Worm (Caenorhabditis elegans) whole organism, young adult: ENCODE results near the gene fbxc-26.

Experiments used
- B0261.1 ChIP-seq: sonication (generic microtip); optimal IDR thresholded peaks from 2 replicates; lab custom pipeline; 2016; ENCODE audit warnings: mild to moderate bottlenecking, missing genetic modification characterization, moderate library complexity, missing compliant biosample characterization
- F10E7.11 ChIP-seq: sonication (generic microtip); optimal IDR thresholded peaks from 2 replicates; lab custom pipeline; 2017; ENCODE audit warnings: mild to moderate bottlenecking, missing genetic modification characterization, moderate library complexity, missing compliant biosample characterization
- F23B12.7 ChIP-seq: sonication (generic microtip); optimal IDR thresholded peaks from 2 replicates; lab custom pipeline; 2017; ENCODE audit warnings: missing genetic modification characterization, mild to moderate bottlenecking, missing compliant biosample characterization, antibody characterized with exemption, moderate library complexity; ENCODE audit not compliant: insufficient read depth
- F39B2.1 ChIP-seq: fragments of 200-800 bp; sonication (Bioruptor generic); IDR thresholded peaks from 2 replicates; pipeline ENCODE4 v1.3.6; 2022; ENCODE audit warnings: missing genetic modification reagents, missing genetic modification characterization, missing compliant biosample characterization
- F49E8.2 ChIP-seq: sonication (generic microtip); optimal IDR thresholded peaks from 3 replicates; lab custom pipeline; 2017; ENCODE audit warnings: missing genetic modification characterization, mild to moderate bottlenecking, missing compliant biosample characterization, antibody characterized with exemption, moderate library complexity; ENCODE audit not compliant: insufficient read depth
- K11D2.4 ChIP-seq: fragments of 200-800 bp; sonication (Bioruptor generic); IDR thresholded peaks from 2 replicates; pipeline ENCODE4 v1.3.6; 2022; ENCODE audit warnings: missing genetic modification reagents, missing genetic modification characterization, missing compliant biosample characterization
- Y53G8AR.9 ChIP-seq: fragments of 200-800 bp; sonication (Bioruptor generic); conservative IDR thresholded peaks from 2 replicates; pipeline ENCODE4 v1.3.6; 2022; ENCODE audit warnings: missing genetic modification reagents, missing genetic modification characterization, missing compliant biosample characterization
- Y95B8A.8 ChIP-seq: fragments of 200-800 bp; sonication (Bioruptor generic); IDR thresholded peaks from 2 replicates; pipeline ENCODE4 v1.3.6; 2022; ENCODE audit warnings: missing genetic modification reagents, missing genetic modification characterization, missing compliant biosample characterization
- akir-1 ChIP-seq: fragments of 200-800 bp; sonication (Bioruptor generic); optimal IDR thresholded peaks from 2 replicates; lab custom pipeline; 2018; ENCODE audit warnings: mild to moderate bottlenecking, missing genetic modification characterization, moderate library complexity, missing compliant biosample characterization
- aptf-2 ChIP-seq: fragments of 200-800 bp; sonication (Bioruptor generic); conservative IDR thresholded peaks from 2 replicates; pipeline ENCODE4 v1.3.6; 2022; ENCODE audit warnings: missing genetic modification reagents, missing genetic modification characterization, missing compliant biosample characterization
- aptf-3 ChIP-seq: fragments of 200-800 bp; sonication (Bioruptor generic); IDR thresholded peaks from 2 replicates; pipeline ENCODE4 v1.3.6; 2022; ENCODE audit warnings: missing genetic modification characterization, missing compliant biosample characterization
- atf-7 ChIP-seq: sonication (generic microtip); optimal IDR thresholded peaks from 2 replicates; lab custom pipeline; 2017; ENCODE audit warnings: mild to moderate bottlenecking, missing genetic modification characterization, missing compliant biosample characterization
- attf-6 ChIP-seq: fragments of 200-800 bp; sonication (Bioruptor generic); IDR thresholded peaks from 2 replicates; pipeline ENCODE4 v1.3.6; 2022; ENCODE audit warnings: missing genetic modification reagents, missing genetic modification characterization, missing compliant biosample characterization
- cebp-2 ChIP-seq: fragments of 200-800 bp; sonication (Bioruptor generic); IDR thresholded peaks from 2 replicates; pipeline ENCODE4 v1.3.6; 2022; ENCODE audit warnings: missing genetic modification characterization, missing compliant biosample characterization
- ceh-100 ChIP-seq: fragments of 200-800 bp; sonication (Bioruptor generic); IDR thresholded peaks from 2 replicates; pipeline ENCODE4 v1.3.6; 2022; ENCODE audit warnings: missing genetic modification reagents, missing genetic modification characterization, missing compliant biosample characterization
- dpff-1 ChIP-seq: sonication (generic microtip); optimal IDR thresholded peaks from 2 replicates; lab custom pipeline; 2017; ENCODE audit warnings: mild to moderate bottlenecking, missing genetic modification characterization, missing compliant biosample characterization
- efl-1 ChIP-seq: fragments of 150-350 bp; optimal IDR thresholded peaks from 2 replicates; lab custom pipeline; 2014; ENCODE audit warnings: missing biosample characterization, missing genetic modification reagents, missing genetic modification characterization
- egl-18 ChIP-seq: fragments of 200-800 bp; sonication (Bioruptor generic); IDR thresholded peaks from 2 replicates; pipeline ENCODE4 v1.3.6; 2022; ENCODE audit warnings: missing genetic modification reagents, missing genetic modification characterization, missing compliant biosample characterization
- fkh-3 ChIP-seq: sonication (generic microtip); optimal IDR thresholded peaks from 2 replicates; lab custom pipeline; 2016; ENCODE audit warnings: mild to moderate bottlenecking, missing genetic modification characterization, missing compliant biosample characterization
- gei-17 ChIP-seq: fragments of 200-800 bp; sonication (Bioruptor generic); optimal IDR thresholded peaks from 2 replicates; lab custom pipeline; 2018; ENCODE audit warnings: mild to moderate bottlenecking, missing genetic modification characterization, missing compliant biosample characterization
- hlh-12 ChIP-seq: sonication (generic microtip); optimal IDR thresholded peaks from 2 replicates; lab custom pipeline; 2016; ENCODE audit warnings: missing genetic modification characterization, missing compliant biosample characterization
- hrde-1 ChIP-seq: sonication (generic microtip); optimal IDR thresholded peaks from 2 replicates; lab custom pipeline; 2016; ENCODE audit warnings: missing genetic modification characterization, mild to moderate bottlenecking, missing compliant biosample characterization, moderate library complexity, missing genotype, missing genetic modification reagents, borderline replicate concordance
- lir-1 ChIP-seq: fragments of 200-800 bp; sonication (Bioruptor generic); conservative IDR thresholded peaks from 2 replicates; pipeline ENCODE4 v1.3.6; 2022; ENCODE audit warnings: missing genetic modification reagents, missing genetic modification characterization, missing compliant biosample characterization
- madf-10 ChIP-seq: sonication (generic microtip); optimal IDR thresholded peaks from 2 replicates; lab custom pipeline; 2016; ENCODE audit warnings: mild to moderate bottlenecking, missing genetic modification characterization, missing compliant biosample characterization
- madf-3 ChIP-seq: fragments of 200-800 bp; sonication (Bioruptor generic); IDR thresholded peaks from 2 replicates; pipeline ENCODE4 v1.3.6; 2022; ENCODE audit warnings: missing genetic modification reagents, missing genetic modification characterization, missing compliant biosample characterization
- mxl-1 ChIP-seq: sonication (generic microtip); optimal IDR thresholded peaks from 2 replicates; lab custom pipeline; 2016; ENCODE audit warnings: missing genetic modification characterization, missing compliant biosample characterization
- nfya-2 ChIP-seq: fragments of 200-800 bp; sonication (Bioruptor generic); IDR thresholded peaks from 2 replicates; pipeline ENCODE4 v1.3.6; 2022; ENCODE audit warnings: missing genetic modification reagents, missing genetic modification characterization, missing compliant biosample characterization
- nhr-80 ChIP-seq: sonication (generic microtip); optimal IDR thresholded peaks from 2 replicates; lab custom pipeline; 2016; ENCODE audit warnings: missing genetic modification characterization, missing compliant biosample characterization
- rec-8 ChIP-seq, 2 experiments: sonication (generic microtip); optimal IDR thresholded peaks; 2 replicates each; lab custom pipeline; 2016; ENCODE audit warnings: mild to moderate bottlenecking in 2 of 2, missing genetic modification characterization in 2 of 2, missing genetic modification reagents in 2 of 2, missing genotype in 2 of 2, missing biosample characterization in 1 of 2, missing compliant biosample characterization in 1 of 2, moderate library complexity in 1 of 2
- snpc-1.1 ChIP-seq: sonication (generic microtip); optimal IDR thresholded peaks from 2 replicates; lab custom pipeline; 2017; ENCODE audit warnings: missing genetic modification characterization, mild to moderate bottlenecking, missing compliant biosample characterization, antibody characterized with exemption, moderate library complexity, missing genotype, missing genetic modification reagents; ENCODE audit not compliant: insufficient read depth
- snpc-3.4 ChIP-seq: sonication (generic microtip); optimal IDR thresholded peaks from 2 replicates; lab custom pipeline; 2017; ENCODE audit warnings: missing genetic modification characterization, mild to moderate bottlenecking, missing compliant biosample characterization, antibody characterized with exemption, moderate library complexity, missing genotype, missing genetic modification reagents
- ztf-26 ChIP-seq: sonication (generic microtip); optimal IDR thresholded peaks from 2 replicates; lab custom pipeline; 2017; ENCODE audit warnings: missing genetic modification characterization, missing compliant biosample characterization

fbxc-26 gene

DNA sequence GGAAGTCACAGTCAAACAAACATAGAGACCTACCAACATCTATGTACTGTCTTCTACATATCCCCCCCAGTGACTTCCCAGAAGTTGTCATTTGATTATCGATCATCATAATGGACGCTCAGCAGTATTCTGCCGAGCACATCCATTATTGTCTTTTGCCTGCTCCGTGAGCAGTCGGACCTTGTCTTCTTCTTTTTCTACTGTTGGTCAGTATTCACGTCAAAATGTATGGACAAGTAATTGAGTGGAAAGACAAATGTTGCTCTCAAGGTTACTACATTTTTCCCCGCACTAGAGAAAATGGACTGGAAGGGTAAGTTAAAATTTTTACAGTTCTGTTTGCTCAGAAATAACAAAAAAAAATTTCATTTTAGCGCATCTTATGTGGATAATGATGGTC, 39.5 kb downstream of the fbxc-26 start, which contains the start of gene btb-12:
TSS of gene btb-12 (plus strand) at position 301 of the 400 bp plus-strand sequence.
- TF ChIP-seq lir-1 = no peak
- TF ChIP-seq mxl-1 (tag; lab: Kevin White, UChicago) = no peak
- no peak for TF ChIP-seq snpc-1.1 (tag; lab: Kevin White, UChicago)
- TF ChIP-seq madf-10 = no peak
- no peak for TF ChIP-seq ceh-100
- TF ChIP-seq F49E8.2 (tag; lab: Kevin White, UChicago) = no peak
- no peak for TF ChIP-seq rec-8 (tag; optimal IDR thresholded peaks at IDR 0.05; lab: Kevin White, UChicago)
- TF ChIP-seq madf-3 (GFP tag; lab: Robert Waterston, UW) = no peak
- TF ChIP-seq gei-17 (GFP tag; lab: Kevin White, UChicago) = no peak
- TF ChIP-seq aptf-2 = no peak
- TF ChIP-seq Y53G8AR.9 = no peak

DNA sequence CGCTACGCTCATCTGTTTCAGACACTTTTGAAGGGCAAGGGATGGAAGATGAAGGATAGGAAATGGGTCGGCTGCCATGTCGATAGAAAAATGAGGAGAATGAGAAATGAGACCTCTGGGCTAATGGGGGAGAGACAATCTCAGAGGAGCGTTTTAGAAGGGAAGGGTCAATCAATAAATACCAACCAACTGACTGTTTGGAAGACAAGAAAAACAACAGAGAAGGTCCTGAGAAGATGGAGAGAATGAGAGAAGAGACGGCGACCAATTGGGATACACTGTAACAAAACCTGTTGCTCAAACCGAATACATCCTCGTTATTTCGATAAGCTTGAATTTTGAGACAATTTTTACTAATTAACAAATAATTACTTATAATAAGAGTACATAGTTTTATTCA, 41.0 kb downstream of the fbxc-26 start, which contains the start of gene fbxb-15:
TSS of gene fbxb-15 (minus strand) at position 101 of the 400 bp plus-strand sequence.
- TF ChIP-seq K11D2.4 (GFP tag; lab: Robert Waterston, UW) = no peak
- no peak for TF ChIP-seq dpff-1
- TF ChIP-seq efl-1 (GFP tag; lab: Kevin White, UChicago) = no peak

DNA sequence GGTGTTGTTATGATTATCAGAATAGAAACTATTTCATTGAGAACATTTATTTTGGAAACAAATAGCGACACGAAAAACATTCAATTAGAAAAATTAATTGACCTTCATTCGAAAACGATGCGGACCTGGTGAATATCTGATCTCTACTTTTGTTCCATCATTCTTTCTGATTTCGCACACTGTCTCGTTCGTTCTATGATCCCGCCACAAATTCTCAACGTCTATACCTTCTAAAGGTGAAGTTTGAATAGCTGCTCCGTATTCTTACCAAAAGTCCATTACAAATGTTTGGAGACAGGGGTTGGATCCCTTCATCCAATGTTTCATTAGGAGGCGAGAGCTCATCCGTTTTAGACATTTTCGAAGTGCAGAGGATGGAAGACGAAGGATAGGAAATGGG, 42.6 kb downstream of the fbxc-26 start, which contains the start of gene fbxb-16:
TSS of gene fbxb-16 (minus strand) at position 101 of the 400 bp plus-strand sequence.
- TF ChIP-seq F49E8.2 (tag; lab: Kevin White, UChicago) = no peak
- TF ChIP-seq attf-6 (GFP tag; lab: Robert Waterston, UW) = no peak

DNA sequence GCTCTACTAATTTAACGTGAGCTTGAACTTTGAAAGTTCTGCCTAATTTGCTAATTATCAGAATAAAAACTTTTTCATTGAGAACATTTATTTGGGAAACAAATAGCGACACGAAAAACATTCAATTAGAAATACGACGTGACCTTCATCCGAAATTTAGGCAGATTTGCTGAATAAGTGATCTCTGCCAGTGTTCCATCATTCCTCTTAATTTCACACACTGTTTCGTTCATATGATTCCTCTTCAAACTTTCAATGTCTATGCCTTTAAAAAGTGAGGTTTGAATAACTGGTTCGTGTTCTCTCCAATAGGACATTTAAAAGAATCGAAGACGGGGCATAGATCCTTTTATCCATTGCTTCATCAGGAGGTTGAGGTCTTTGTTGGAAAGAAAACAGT, 43.9 kb downstream of the fbxc-26 start, which contains the start of gene fbxb-20:
TSS of gene fbxb-20 (minus strand) at position 101 of the 400 bp plus-strand sequence.
- TF ChIP-seq ztf-26 (no peak), snpc-3.4 (tag; lab: Kevin White, UChicago) (no peak), B0261.1 (tag; lab: Kevin White, UChicago) (no peak), nfya-2 (GFP tag; lab: Robert Waterston, UW) (no peak), F23B12.7 (tag; lab: Kevin White, UChicago) (no peak), Y95B8A.8 (GFP tag; lab: Robert Waterston, UW) (no peak), mxl-1 (tag; lab: Kevin White, UChicago) (no peak), aptf-3 (GFP tag; lab: Robert Waterston, UW) (no peak), F39B2.1 (GFP tag; lab: Robert Waterston, UW) (no peak), F10E7.11 (tag; lab: Kevin White, UChicago) (no peak), nhr-80 (tag; lab: Kevin White, UChicago) (no peak), fkh-3 (tag; lab: Kevin White, UChicago) (no peak), madf-10 (no peak), hlh-12 (tag; lab: Kevin White, UChicago) (no peak), akir-1 (GFP tag; lab: Kevin White, UChicago) (no peak), cebp-2 (GFP tag; lab: Robert Waterston, UW) (no peak), hrde-1 (no peak), atf-7 (tag; lab: Kevin White, UChicago) (no peak), egl-18 (GFP tag; lab: Robert Waterston, UW) (no peak), madf-3 (GFP tag; lab: Robert Waterston, UW) (no peak)
